Fruit fly (Drosophila melanogaster): ENCODE measurements around the gene alt.
A peak's percentile ranks its signal among the peaks of the same experiment; 100 is the strongest.

alt gene

DNA sequence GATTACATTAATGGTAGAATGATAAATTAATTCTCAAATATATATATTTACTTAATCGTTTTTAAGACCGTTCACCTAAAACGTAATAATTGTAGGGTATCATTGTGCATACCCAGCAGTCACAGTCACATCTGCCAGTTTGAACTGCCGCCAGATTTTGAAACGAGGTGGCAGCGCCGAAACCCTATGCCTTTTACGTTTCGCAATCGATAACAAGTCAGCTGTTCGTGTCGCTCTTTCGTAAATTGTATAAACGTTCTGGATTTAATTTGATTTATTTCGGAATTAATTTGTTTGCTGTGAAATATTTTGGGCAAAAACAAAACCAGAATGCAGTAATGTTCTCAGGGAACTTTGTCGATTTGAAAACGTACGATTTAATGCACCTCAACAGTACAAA lies 34.9 kb downstream of the alt start, which contains the start of gene CG14322 (continued):
- TF ChIP-seq CG7987 (GFP tag; optimal IDR thresholded peaks at IDR 0.05): no peak
- TF ChIP-seq HLH4C (GFP tag; IDR thresholded peaks at IDR 0.05; ENCODE audit: partially characterized antibody): 0 out of 3 replicates have a peak, but pooled peaks have one; percentile 21
- peak; percentile 77 for TF ChIP-seq sens (GFP tag)
- peak; percentile 14 for TF ChIP-seq phol (tag; optimal IDR thresholded peaks at IDR 0.05)
- TF ChIP-seq CG12236 (GFP tag; optimal IDR thresholded peaks at IDR 0.05): no peak
- TF ChIP-seq CG32532 (GFP tag; IDR thresholded peaks at IDR 0.05): peak; percentile 44; the same call in 1 of the 2 replicates
- TF ChIP-seq CG10147 (GFP tag; optimal IDR thresholded peaks at IDR 0.05): no peak
- no peak for TF ChIP-seq Mes4 (GFP tag; optimal IDR thresholded peaks at IDR 0.05)
- no peak for TF ChIP-seq Lhr (GFP tag; optimal IDR thresholded peaks at IDR 0.05)
- TF ChIP-seq rib (GFP tag; IDR thresholded peaks at IDR 0.05): no peak
- TF ChIP-seq Dip2 (GFP tag; IDR thresholded peaks at IDR 0.05): no peak
- TF ChIP-seq BEAF-32 (GFP tag; optimal IDR thresholded peaks at IDR 0.05): peak; percentile 43
- peak; percentile 75 for TF ChIP-seq MBD-R2 (GFP tag; IDR thresholded peaks at IDR 0.05)
- TF ChIP-seq CG3847 (GFP tag; IDR thresholded peaks at IDR 0.05): peak; percentile 48
- TF ChIP-seq Antp (GFP tag; optimal IDR thresholded peaks at IDR 0.05): no peak
- TF ChIP-seq CG8290 (GFP tag; optimal IDR thresholded peaks at IDR 0.05): no peak
- peak in 1 of 2 experiments; percentile 40 for TF ChIP-seq CG8290 (tag; optimal IDR thresholded peaks at IDR 0.05)
- TF ChIP-seq CG12769 (tag; optimal IDR thresholded peaks at IDR 0.05): peak; percentile 4
- TF ChIP-seq CG18619 (GFP tag; optimal IDR thresholded peaks at IDR 0.05): no peak
- TF ChIP-seq p53 (GFP tag; optimal IDR thresholded peaks at IDR 0.05): no peak
- no peak for TF ChIP-seq CG6254 (GFP tag; optimal IDR thresholded peaks at IDR 0.05)
- no peak for TF ChIP-seq luna (GFP tag; optimal IDR thresholded peaks at IDR 0.05)
- no peak for TF ChIP-seq CG34224 (GFP tag; IDR thresholded peaks at IDR 0.05; ENCODE audit: partially characterized antibody)
- TF ChIP-seq lilli (GFP tag; optimal IDR thresholded peaks at IDR 0.05): peak; percentile 19
- TF ChIP-seq Gug (GFP tag; IDR thresholded peaks at IDR 0.05): peak; percentile 54; the same call in 2 of the 4 replicates
- peak; percentile 62 for TF ChIP-seq CG15479 (GFP tag; optimal IDR thresholded peaks at IDR 0.05)
- peak; percentile 45 for TF ChIP-seq vvl (GFP tag; IDR thresholded peaks at IDR 0.05)
- no peak for TF ChIP-seq fd96Cb (tag; optimal IDR thresholded peaks at IDR 0.05)
- no peak for TF ChIP-seq Dad (GFP tag; optimal IDR thresholded peaks at IDR 0.05)
- peak; percentile 9 for TF ChIP-seq grau (tag; optimal IDR thresholded peaks at IDR 0.05)
- TF ChIP-seq fd3F (GFP tag; optimal IDR thresholded peaks at IDR 0.05): no peak
- peak; percentile 94 for TF ChIP-seq D19B (GFP tag; optimal IDR thresholded peaks at IDR 0.05)
- TF ChIP-seq ap (GFP tag; IDR thresholded peaks at IDR 0.05): no peak
- TF ChIP-seq CG33557 (GFP tag; optimal IDR thresholded peaks at IDR 0.05): no peak
- TF ChIP-seq Hr3 (GFP tag; optimal IDR thresholded peaks at IDR 0.05): no peak
- TF ChIP-seq al (GFP tag; IDR thresholded peaks at IDR 0.05): no peak
- TF ChIP-seq sd (tag; optimal IDR thresholded peaks at IDR 0.05): no peak
- TF ChIP-seq unc-4 (GFP tag; IDR thresholded peaks at IDR 0.05; ENCODE audit: partially characterized antibody): 0 out of 2 replicates have a peak, but pooled peaks have one; percentile 23
- peak; percentile 25 for TF ChIP-seq CG11504 (tag; optimal IDR thresholded peaks at IDR 0.05)
- peak; percentile 81 for TF ChIP-seq Med (GFP tag)
- TF ChIP-seq nmo (GFP tag; optimal IDR thresholded peaks at IDR 0.05): peak; percentile 10
- no peak for TF ChIP-seq CG11695 (GFP tag; IDR thresholded peaks at IDR 0.05)
- TF ChIP-seq Ets97D (GFP tag; optimal IDR thresholded peaks at IDR 0.05): peak; percentile 6
- peak; percentile 23; the same call in 2 of the 3 replicates for TF ChIP-seq Opbp (GFP tag; IDR thresholded peaks at IDR 0.05; ENCODE audit: partially characterized antibody)
- peak; percentile 18 for TF ChIP-seq gem (tag; optimal IDR thresholded peaks at IDR 0.05)
- TF ChIP-seq peb (GFP tag; IDR thresholded peaks at IDR 0.05): no peak
- peak; percentile 13 for TF ChIP-seq Elba2 (GFP tag; optimal IDR thresholded peaks at IDR 0.05)
- no peak for TF ChIP-seq so (GFP tag; IDR thresholded peaks at IDR 0.05)
- TF ChIP-seq slou (GFP tag; optimal IDR thresholded peaks at IDR 0.05): no peak
- no peak for TF ChIP-seq Rx (GFP tag; IDR thresholded peaks at IDR 0.05)
- TF ChIP-seq CG4617 (GFP tag; optimal IDR thresholded peaks at IDR 0.05; ENCODE audit: borderline replicate concordance): peak; percentile 9
